Fruit fly (Drosophila melanogaster): ENCODE measurements around the gene CG10336.

The CG10336 gene

dm6 chr2L:18732760-18733530, 43.6 kb downstream of the CG10336 start (continued):
- TF ChIP-seq twi (tag; optimal IDR thresholded peaks at IDR 0.05) (no peak), HmgZ (tag; optimal IDR thresholded peaks at IDR 0.05) (no peak), pnt (GFP tag; optimal IDR thresholded peaks at IDR 0.05) (no peak), CG6254 (GFP tag; optimal IDR thresholded peaks at IDR 0.05) (no peak), CkIIα-i1 (GFP tag; IDR thresholded peaks at IDR 0.05) (no peak), Sry-β (GFP tag; optimal IDR thresholded peaks at IDR 0.05) (no peak), kni (GFP tag; optimal IDR thresholded peaks at IDR 0.05) (peak; percentile 98), so (GFP tag; IDR thresholded peaks at IDR 0.05) (no peak), TFAM (GFP tag; optimal IDR thresholded peaks at IDR 0.05) (no peak), CG7928 (GFP tag; optimal IDR thresholded peaks at IDR 0.05) (no peak), fd102C (GFP tag; optimal IDR thresholded peaks at IDR 0.05) (no peak), CG3163 (GFP tag; optimal IDR thresholded peaks at IDR 0.05) (no peak), NFAT (GFP tag; IDR thresholded peaks at IDR 0.05) (no peak), Drgx (GFP tag; IDR thresholded peaks at IDR 0.05) (peak; percentile 19; the same call in 1 of the 2 replicates), CG10147 (GFP tag; optimal IDR thresholded peaks at IDR 0.05) (no peak), Lpt (GFP tag; optimal IDR thresholded peaks at IDR 0.05) (no peak), Nf-YB (GFP tag; optimal IDR thresholded peaks at IDR 0.05) (peak; percentile 68), CG10321 (GFP tag; IDR thresholded peaks at IDR 0.05) (peak; percentile 28; the same call in 1 of the 2 replicates), cwo (GFP tag; optimal IDR thresholded peaks at IDR 0.05) (no peak), scrt (GFP tag; optimal IDR thresholded peaks at IDR 0.05) (no peak), crol (GFP tag; IDR thresholded peaks at IDR 0.05) (no peak; the same call in 1 of the 2 replicates), Oaz (GFP tag; IDR thresholded peaks at IDR 0.05) (no peak), ap (GFP tag; IDR thresholded peaks at IDR 0.05) (no peak), cg (GFP tag; optimal IDR thresholded peaks at IDR 0.05) (peak; percentile 73), CG15011 (GFP tag; optimal IDR thresholded peaks at IDR 0.05) (no peak), hbn (GFP tag; IDR thresholded peaks at IDR 0.05; ENCODE audit: partially characterized antibody) (no peak), CG12391 (tag; optimal IDR thresholded peaks at IDR 0.05) (no peak), CG2120 (GFP tag; optimal IDR thresholded peaks at IDR 0.05) (no peak), Hand (GFP tag; optimal IDR thresholded peaks at IDR 0.05) (no peak), CG8359 (GFP tag; optimal IDR thresholded peaks at IDR 0.05; ENCODE audit: borderline replicate concordance) (no peak), gcm2 (GFP tag; optimal IDR thresholded peaks at IDR 0.05) (no peak), sob (GFP tag; IDR thresholded peaks at IDR 0.05) (no peak), Neu2 (GFP tag; optimal IDR thresholded peaks at IDR 0.05; ENCODE audit: borderline replicate concordance) (no peak), Opbp (GFP tag; IDR thresholded peaks at IDR 0.05; ENCODE audit: partially characterized antibody) (peak; percentile 5; the same call in 1 of the 3 replicates), CG17568 (GFP tag; optimal IDR thresholded peaks at IDR 0.05) (no peak), jing (GFP tag; optimal IDR thresholded peaks at IDR 0.05) (peak; percentile 58), CG4617 (GFP tag; optimal IDR thresholded peaks at IDR 0.05; ENCODE audit: borderline replicate concordance) (no peak), sd (tag; optimal IDR thresholded peaks at IDR 0.05) (peak; percentile 88), Ada2b (GFP tag; IDR thresholded peaks at IDR 0.05) (no peak), CG12219 (GFP tag; optimal IDR thresholded peaks at IDR 0.05) (no peak), trh (GFP tag; optimal IDR thresholded peaks at IDR 0.05) (no peak), mirr (GFP tag; optimal IDR thresholded peaks at IDR 0.05) (no peak), fru (optimal IDR thresholded peaks at IDR 0.05) (no peak), Mrtf (GFP tag; IDR thresholded peaks at IDR 0.05) (no peak), CG6791 (GFP tag; IDR thresholded peaks at IDR 0.05; ENCODE audit: partially characterized antibody) (0 out of 3 replicates have a peak, but pooled peaks have one; percentile 18), CG32767 (GFP tag; IDR thresholded peaks at IDR 0.05) (no peak), Dip2 (GFP tag; IDR thresholded peaks at IDR 0.05) (no peak), Myb (GFP tag; optimal IDR thresholded peaks at IDR 0.05) (no peak), CG13775 (GFP tag; optimal IDR thresholded peaks at IDR 0.05) (no peak)
